Worm (Caenorhabditis elegans) whole organism, L4/young adult: ENCODE data around the gene exc-5.

Experiments
- dao-5 ChIP-seq: sonication (generic microtip); optimal IDR thresholded peaks from 2 replicates; lab custom pipeline; 2016; ENCODE audit warnings: missing genotype, missing genetic modification characterization, moderate library complexity, missing compliant biosample characterization
- him-1 ChIP-seq: sonication (generic microtip); optimal IDR thresholded peaks from 2 replicates; lab custom pipeline; 2016; ENCODE audit warnings: missing genotype, missing genetic modification reagents, missing genetic modification characterization, missing compliant biosample characterization

DNA sequence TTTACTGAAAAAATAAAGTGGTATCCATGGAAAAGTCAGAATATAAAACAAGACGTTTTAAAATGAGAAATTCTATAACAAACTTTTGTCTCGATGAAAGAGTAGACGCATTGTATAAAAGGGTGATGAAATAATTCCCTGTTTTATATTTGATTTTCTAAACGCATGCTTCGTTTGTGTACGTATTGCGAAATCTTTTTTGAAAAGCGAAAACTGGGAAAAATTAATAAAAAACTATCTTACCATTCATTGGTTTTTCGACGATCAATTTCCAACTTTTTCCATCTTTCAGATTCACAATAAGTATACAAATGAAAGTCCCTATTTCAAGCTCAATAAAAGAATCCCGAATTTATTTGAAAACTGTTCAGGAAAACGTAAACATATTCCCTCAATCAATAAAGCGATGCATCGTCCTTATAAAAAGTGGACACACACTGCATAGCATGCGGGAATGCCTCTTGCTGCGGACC lies 28.6 kb downstream of the exc-5 start, which contains the start of gene C33D9.13:
- TF ChIP-seq him-1 (tag; lab: Kevin White, UChicago): no peak
- TF ChIP-seq dao-5 (tag; lab: Kevin White, UChicago): no peak
